Worm (Caenorhabditis elegans): ENCODE results near the gene tbx-36.
A peak's percentile ranks its signal among the peaks of the same experiment; 100 is the strongest.

tbx-36 gene

DNA sequence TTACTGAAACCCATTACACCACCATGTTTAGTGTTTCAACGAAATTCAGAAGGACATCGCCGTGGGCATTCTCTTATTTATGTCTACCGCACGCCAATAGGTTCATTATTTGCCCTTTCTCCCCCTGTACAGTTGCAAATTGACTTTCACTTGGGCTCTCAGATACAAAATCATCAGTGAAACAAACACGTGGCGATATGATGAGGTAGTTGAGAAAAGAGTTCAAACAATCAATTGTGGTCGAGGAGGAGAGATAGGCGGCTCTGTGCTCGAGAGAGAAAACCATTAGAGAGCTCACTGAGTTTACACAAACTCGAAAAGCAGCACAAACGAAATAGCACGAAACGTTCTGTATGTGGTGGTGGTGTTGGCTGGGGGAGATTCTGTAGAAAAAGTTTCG is 6.7 kb downstream of the tbx-36 start:
- no peak for TF ChIP-seq cebp-1 (GFP tag; IDR thresholded peaks at IDR 0.05)
- peak; percentile 18 for TF ChIP-seq cebp-1 (tag; optimal IDR thresholded peaks at IDR 0.05)
- no peak for TF ChIP-seq egl-44 (GFP tag; IDR thresholded peaks at IDR 0.05)
- TF ChIP-seq F10E7.11 (tag; optimal IDR thresholded peaks at IDR 0.05) = no peak
- no peak for TF ChIP-seq ztf-26 (tag; optimal IDR thresholded peaks at IDR 0.05)
- TF ChIP-seq Y53G8AR.9 (GFP tag; conservative IDR thresholded peaks at IDR 0.05) = peak; percentile 47; the same call in 1 of the 2 replicates
- 0 out of 2 replicates have a peak, but pooled peaks have one; percentile 9 for TF ChIP-seq mcd-1 (GFP tag; IDR thresholded peaks at IDR 0.05)
- TF ChIP-seq B0019.2 (GFP tag; conservative IDR thresholded peaks at IDR 0.05) = no peak
- TF ChIP-seq sdz-38 (tag; optimal IDR thresholded peaks at IDR 0.05) = no peak
- TF ChIP-seq ceh-100 (GFP tag; IDR thresholded peaks at IDR 0.05) = no peak
- no peak for TF ChIP-seq B0336.3 (GFP tag; IDR thresholded peaks at IDR 0.05)
- TF ChIP-seq him-1 (tag; optimal IDR thresholded peaks at IDR 0.05) = no peak
- peak; percentile 13 for TF ChIP-seq lin-54 (GFP tag; optimal IDR thresholded peaks at IDR 0.05)
- TF ChIP-seq lin-35 (GFP tag; optimal IDR thresholded peaks at IDR 0.05) = no peak
- peak; percentile 53 for TF ChIP-seq ama-1 (optimal IDR thresholded peaks at IDR 0.05)
- TF ChIP-seq ama-1 (GFP tag; optimal IDR thresholded peaks at IDR 0.05) = no peak
- no peak for TF ChIP-seq F49E8.2 (tag; optimal IDR thresholded peaks at IDR 0.05; ENCODE audit: insufficient read depth)

- TF ChIP-seq tlf-1 (GFP tag; optimal IDR thresholded peaks at IDR 0.05) = peak; percentile 16
- peak; percentile 7 for TF ChIP-seq tbp1 (GFP tag; optimal IDR thresholded peaks at IDR 0.05)
- TF ChIP-seq ceh-91 (GFP tag; IDR thresholded peaks at IDR 0.05) = no peak
- TF ChIP-seq B0035.1 (tag; optimal IDR thresholded peaks at IDR 0.05) = no peak
- no peak for TF ChIP-seq B0261.1 (tag; optimal IDR thresholded peaks at IDR 0.05)
- TF ChIP-seq nhr-179 (tag; optimal IDR thresholded peaks at IDR 0.05) = no peak
- peak; percentile 41 for TF ChIP-seq madf-6 (GFP tag; IDR thresholded peaks at IDR 0.05)
- no peak for TF ChIP-seq ztf-25 (GFP tag; IDR thresholded peaks at IDR 0.05)
- 0 out of 2 replicates have a peak, but pooled peaks have one; percentile 13 for TF ChIP-seq mcd-1 (GFP tag; IDR thresholded peaks at IDR 0.05)
- TF ChIP-seq rpc-1 (optimal IDR thresholded peaks at IDR 0.05) = no peak
- TF ChIP-seq rpc-1 (tag; optimal IDR thresholded peaks at IDR 0.05) = no peak
- TF ChIP-seq ztf-22 (GFP tag; optimal IDR thresholded peaks at IDR 0.05) = no peak
- no peak for TF ChIP-seq snpc-4 (GFP tag; optimal IDR thresholded peaks at IDR 0.05)
- TF ChIP-seq snpc-4 (tag; optimal IDR thresholded peaks at IDR 0.05) = peak in 2 of 4 experiments; percentile 3 to 40
- TF ChIP-seq hmg-20 (GFP tag; IDR thresholded peaks at IDR 0.05) = no peak
- TF ChIP-seq zim-3 (tag; optimal IDR thresholded peaks at IDR 0.05) = no peak
- TF ChIP-seq dpl-1 (GFP tag; optimal IDR thresholded peaks at IDR 0.05) = no peak
- TF ChIP-seq tbx-9 (tag; optimal IDR thresholded peaks at IDR 0.05; ENCODE audit: borderline replicate concordance) = no peak
- no peak for TF ChIP-seq lsl-1 (GFP tag; optimal IDR thresholded peaks at IDR 0.05)
- TF ChIP-seq madf-10 (tag; optimal IDR thresholded peaks at IDR 0.05) = no peak
- no peak for TF ChIP-seq cebp-1 (GFP tag; IDR thresholded peaks at IDR 0.05)
- peak; percentile 29 for TF ChIP-seq cebp-1 (tag; optimal IDR thresholded peaks at IDR 0.05)
- no peak for TF ChIP-seq attf-5 (GFP tag; optimal IDR thresholded peaks at IDR 0.05)
- TF ChIP-seq fkh-3 (tag; optimal IDR thresholded peaks at IDR 0.05) = no peak
- no peak for TF ChIP-seq hrde-1 (tag; optimal IDR thresholded peaks at IDR 0.05; ENCODE audit: borderline replicate concordance)
- TF ChIP-seq egl-18 (GFP tag; IDR thresholded peaks at IDR 0.05) = no peak
- no peak for TF ChIP-seq ccch-3 (GFP tag; optimal IDR thresholded peaks at IDR 0.05)
- TF ChIP-seq ceh-100 (GFP tag; IDR thresholded peaks at IDR 0.05) = no peak
- TF ChIP-seq die-1 (tag; optimal IDR thresholded peaks at IDR 0.05) = no peak
- TF ChIP-seq aptf-2 (GFP tag; conservative IDR thresholded peaks at IDR 0.05) = no peak
- TF ChIP-seq sea-2 (GFP tag; IDR thresholded peaks at IDR 0.05) = no peak
- TF ChIP-seq nfyb-1 (GFP tag; IDR thresholded peaks at IDR 0.05) = peak; percentile 66
- no peak for TF ChIP-seq lin-35 (GFP tag; optimal IDR thresholded peaks at IDR 0.05)
- TF ChIP-seq K11D2.4 (GFP tag; IDR thresholded peaks at IDR 0.05) = no peak
- no peak for TF ChIP-seq F52B5.7 (tag; optimal IDR thresholded peaks at IDR 0.05)
- TF ChIP-seq gei-17 (GFP tag; optimal IDR thresholded peaks at IDR 0.05) = no peak
- TF ChIP-seq let-607 (tag; optimal IDR thresholded peaks at IDR 0.05) = no peak
Observed at ce11 chrIV:11959573-11959972, 9.2 kb downstream of the tbx-36 start, which contains the start of gene tgt-1. tgt-1 (minus strand) TSS chrIV:11959804.

Measured in whole organism, young adult.